Worm (Caenorhabditis elegans) whole organism, young adult: ENCODE measurements around the gene F43C11.16.

Experiments
- B0035.1 ChIP-seq: sonication (generic microtip); optimal IDR thresholded peaks from 2 replicates; lab custom pipeline; 2016; ENCODE audit warnings: missing genetic modification characterization, mild to moderate bottlenecking, missing compliant biosample characterization, missing genotype, missing genetic modification reagents
- F33H1.4 ChIP-seq: fragments of 200-800 bp; sonication (Bioruptor generic); IDR thresholded peaks from 2 replicates; pipeline ENCODE4 v1.3.6; 2022; ENCODE audit warnings: missing genetic modification reagents, missing genetic modification characterization, missing compliant biosample characterization
- F57C9.4 ChIP-seq: sonication (generic microtip); optimal IDR thresholded peaks from 2 replicates; lab custom pipeline; 2017; ENCODE audit warnings: mild to moderate bottlenecking, missing genetic modification characterization, missing compliant biosample characterization
- Y53G8AR.9 ChIP-seq: fragments of 200-800 bp; sonication (Bioruptor generic); conservative IDR thresholded peaks from 2 replicates; pipeline ENCODE4 v1.3.6; 2022; ENCODE audit warnings: missing genetic modification reagents, missing genetic modification characterization, missing compliant biosample characterization
- Y95B8A.8 ChIP-seq: fragments of 200-800 bp; sonication (Bioruptor generic); IDR thresholded peaks from 2 replicates; pipeline ENCODE4 v1.3.6; 2022; ENCODE audit warnings: missing genetic modification reagents, missing genetic modification characterization, missing compliant biosample characterization
- ZK185.1 ChIP-seq: sonication (generic microtip); optimal IDR thresholded peaks from 2 replicates; lab custom pipeline; 2016; ENCODE audit warnings: mild to moderate bottlenecking, missing genetic modification characterization, missing compliant biosample characterization; ENCODE audit not compliant: poor library complexity, severe bottlenecking
- ama-1 ChIP-seq, 3 experiments: fragments of 150-350 bp in 1 of 3; sonication (generic microtip) in 2 of 3; optimal IDR thresholded peaks; 2 replicates each; lab custom pipeline; 2014 to 2018; ENCODE audit warnings: missing biosample characterization in 2 of 3, missing genetic modification characterization in 2 of 3, missing genetic modification reagents in 2 of 3
- attf-3 ChIP-seq: fragments of 200-800 bp; sonication (Bioruptor generic); conservative IDR thresholded peaks from 2 replicates; pipeline ENCODE4 v1.3.6; 2022; ENCODE audit warnings: missing genetic modification reagents, missing genetic modification characterization, missing compliant biosample characterization
- bed-1 ChIP-seq: fragments of 200-800 bp; sonication (Bioruptor generic); IDR thresholded peaks from 2 replicates; pipeline ENCODE4 v1.3.6; 2022; ENCODE audit warnings: missing genetic modification reagents, missing genetic modification characterization, missing compliant biosample characterization
- die-1 ChIP-seq: sonication (generic microtip); optimal IDR thresholded peaks from 2 replicates; lab custom pipeline; 2016; ENCODE audit warnings: missing genotype, mild to moderate bottlenecking, missing genetic modification characterization, missing compliant biosample characterization
- ekl-4 ChIP-seq: fragments of 200-800 bp; sonication (Bioruptor generic); IDR thresholded peaks from 2 replicates; pipeline ENCODE4 v1.3.6; 2022; ENCODE audit warnings: missing genetic modification reagents, missing genetic modification characterization, missing compliant biosample characterization
- ets-4 ChIP-seq: fragments of 200-800 bp; sonication (Bioruptor generic); optimal IDR thresholded peaks from 2 replicates; lab custom pipeline; 2018; ENCODE audit warnings: mild to moderate bottlenecking, missing genetic modification characterization, missing compliant biosample characterization
- gei-17 ChIP-seq: fragments of 200-800 bp; sonication (Bioruptor generic); optimal IDR thresholded peaks from 2 replicates; lab custom pipeline; 2018; ENCODE audit warnings: mild to moderate bottlenecking, missing genetic modification characterization, missing compliant biosample characterization
- hlh-12 ChIP-seq: sonication (generic microtip); optimal IDR thresholded peaks from 2 replicates; lab custom pipeline; 2016; ENCODE audit warnings: missing genetic modification characterization, missing compliant biosample characterization
- hlh-26 ChIP-seq: fragments of 200-800 bp; sonication (Bioruptor generic); conservative IDR thresholded peaks from 2 replicates; pipeline ENCODE4 v1.3.6; 2022; ENCODE audit warnings: missing genetic modification reagents, missing genetic modification characterization, missing compliant biosample characterization
- lin-26 ChIP-seq: fragments of 200-800 bp; sonication (Bioruptor generic); IDR thresholded peaks from 2 replicates; pipeline ENCODE4 v1.3.6; 2022; ENCODE audit warnings: missing genetic modification reagents, missing genetic modification characterization, missing compliant biosample characterization
- lin-35 ChIP-seq, 3 experiments: fragments of 150-350 bp in 2 of 3; sonication (generic microtip) in 1 of 3; optimal IDR thresholded peaks; 2 replicates each; lab custom pipeline; 2014 to 2018; ENCODE audit warnings: missing biosample characterization in 3 of 3, missing genetic modification characterization in 3 of 3, missing genetic modification reagents in 3 of 3
- lsy-27 ChIP-seq: sonication (generic microtip); optimal IDR thresholded peaks from 2 replicates; lab custom pipeline; 2017; ENCODE audit warnings: missing genetic modification characterization, mild to moderate bottlenecking, missing compliant biosample characterization, antibody characterized with exemption, missing genotype, borderline replicate concordance; ENCODE audit not compliant: insufficient read depth
- madf-10 ChIP-seq: sonication (generic microtip); optimal IDR thresholded peaks from 2 replicates; lab custom pipeline; 2016; ENCODE audit warnings: mild to moderate bottlenecking, missing genetic modification characterization, missing compliant biosample characterization
- madf-6 ChIP-seq: fragments of 200-800 bp; sonication (Bioruptor generic); IDR thresholded peaks from 2 replicates; pipeline ENCODE4 v1.3.6; 2022; ENCODE audit warnings: missing genetic modification reagents, missing genetic modification characterization, missing compliant biosample characterization
- nfya-2 ChIP-seq: fragments of 200-800 bp; sonication (Bioruptor generic); IDR thresholded peaks from 2 replicates; pipeline ENCODE4 v1.3.6; 2022; ENCODE audit warnings: missing genetic modification reagents, missing genetic modification characterization, missing compliant biosample characterization
- nfyb-1 ChIP-seq: fragments of 200-800 bp; sonication (Bioruptor generic); IDR thresholded peaks from 2 replicates; pipeline ENCODE4 v1.3.6; 2022; ENCODE audit warnings: missing genetic modification reagents, missing genetic modification characterization, missing compliant biosample characterization
- nhr-179 ChIP-seq: sonication (generic microtip); optimal IDR thresholded peaks from 2 replicates; lab custom pipeline; 2016; ENCODE audit warnings: mild to moderate bottlenecking, missing genetic modification characterization, missing compliant biosample characterization
- nhr-90 ChIP-seq: sonication (generic microtip); optimal IDR thresholded peaks from 2 replicates; lab custom pipeline; 2016; ENCODE audit warnings: missing genotype, mild to moderate bottlenecking, missing genetic modification characterization, missing compliant biosample characterization
- pha-4 ChIP-seq: fragments of 150-350 bp; sonication (generic microtip); optimal IDR thresholded peaks from 2 replicates; lab custom pipeline; 2014; ENCODE audit warnings: missing biosample characterization, missing genetic modification reagents, missing genetic modification characterization
- rcor-1 ChIP-seq: fragments of 200-800 bp; sonication (Bioruptor generic); IDR thresholded peaks from 2 replicates; pipeline ENCODE4 v1.3.6; 2022; ENCODE audit warnings: missing genetic modification reagents, missing genetic modification characterization, missing compliant biosample characterization
- sea-2 ChIP-seq: fragments of 200-800 bp; sonication (Bioruptor generic); IDR thresholded peaks from 2 replicates; pipeline ENCODE4 v1.3.6; 2022; ENCODE audit warnings: missing genetic modification characterization, missing compliant biosample characterization
- tlf-1 ChIP-seq: fragments of 200-800 bp; sonication (Bioruptor generic); optimal IDR thresholded peaks from 2 replicates; lab custom pipeline; 2018; ENCODE audit warnings: mild to moderate bottlenecking, missing genetic modification characterization, missing compliant biosample characterization
- zfh-2 ChIP-seq: fragments of 200-800 bp; sonication (Bioruptor generic); conservative IDR thresholded peaks from 2 replicates; pipeline ENCODE4 v1.3.6; 2022; ENCODE audit warnings: missing genetic modification reagents, missing genetic modification characterization, missing compliant biosample characterization
- zim-3 ChIP-seq: sonication (generic microtip); optimal IDR thresholded peaks from 2 replicates; lab custom pipeline; 2017; ENCODE audit warnings: mild to moderate bottlenecking, missing genetic modification characterization, moderate library complexity, missing compliant biosample characterization
- ztf-25 ChIP-seq: fragments of 200-800 bp; sonication (Bioruptor generic); IDR thresholded peaks from 2 replicates; pipeline ENCODE4 v1.3.6; 2022; ENCODE audit warnings: missing genetic modification reagents, missing genetic modification characterization, missing compliant biosample characterization
- ztf-6 ChIP-seq: fragments of 200-800 bp; sonication (Bioruptor generic); IDR thresholded peaks from 2 replicates; pipeline ENCODE4 v1.3.6; 2022; ENCODE audit warnings: missing genetic modification reagents, missing genetic modification characterization, missing compliant biosample characterization

The F43C11.16 gene

DNA sequence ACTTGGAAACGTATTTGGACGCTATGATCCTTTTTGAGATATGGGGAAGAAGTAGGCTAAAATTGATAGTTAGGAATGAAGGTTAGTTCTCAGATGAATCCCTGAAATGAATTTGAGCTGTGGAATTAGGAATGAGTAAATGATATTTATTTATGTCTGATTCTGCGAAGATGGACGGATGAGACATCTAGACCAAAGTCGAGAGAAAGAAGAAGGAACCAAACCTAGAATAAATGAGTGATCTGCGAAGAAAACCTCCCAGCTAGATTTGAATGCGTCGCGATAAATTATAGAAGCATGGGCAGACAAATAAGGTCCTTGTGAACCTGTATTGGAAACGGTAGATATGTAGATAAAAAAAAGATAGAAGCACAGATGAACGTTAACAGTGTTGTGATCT is at the start of gene F43C11.16:
Gene F43C11.16, minus strand, starts transcription at position 101 of the 400 bp plus-strand sequence.
- TF ChIP-seq F33H1.4 (GFP tag; lab: Robert Waterston, UW) = no peak

DNA sequence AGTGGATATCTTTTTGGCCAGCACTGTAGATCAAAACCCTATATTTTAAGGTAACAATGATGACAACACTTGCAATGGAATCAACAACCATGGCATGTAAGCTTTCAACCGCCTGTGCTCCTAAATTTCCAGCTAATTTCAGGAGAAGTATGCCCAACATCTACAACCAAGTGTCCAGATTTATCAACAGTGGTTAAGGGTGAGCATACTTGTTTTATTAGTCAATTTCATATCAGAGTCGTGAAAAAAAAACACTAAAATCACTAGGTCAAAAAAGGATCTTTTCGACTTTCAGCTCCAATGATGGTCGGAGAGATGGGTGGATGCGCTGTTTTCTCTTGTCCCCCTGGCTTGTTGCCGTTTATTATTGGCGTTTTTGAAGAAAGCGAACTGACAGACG is 44.1 kb upstream of the F43C11.16 start, which contains the start of gene F16G10.1:
Gene F16G10.1, plus strand, starts transcription at position 301 of the 400 bp plus-strand sequence.
- TF ChIP-seq nfyb-1 (no peak), die-1 (no peak), madf-6 (GFP tag; lab: Robert Waterston, UW) (no peak), nfya-2 (GFP tag; lab: Robert Waterston, UW) (no peak)

DNA sequence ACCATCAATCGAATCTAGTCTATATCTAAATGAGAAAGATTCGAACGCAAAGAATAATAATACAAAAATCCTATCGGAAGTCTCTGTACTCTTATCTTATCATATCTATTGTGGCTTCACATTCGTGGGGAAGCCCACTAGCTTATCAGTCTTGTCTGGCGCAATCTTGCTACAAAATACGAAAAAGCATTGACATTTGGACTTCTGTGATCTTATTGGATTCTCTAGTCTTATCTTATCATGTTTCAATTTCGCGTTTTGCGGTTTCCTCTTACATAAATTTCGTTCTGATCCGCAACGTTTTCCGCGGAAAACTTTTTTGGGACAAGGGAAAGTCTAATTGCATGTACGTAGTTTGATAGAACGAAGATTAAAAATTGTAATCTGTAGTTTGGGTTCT is 39.9 kb upstream of the F43C11.16 start:
- no peak for TF ChIP-seq rcor-1 (GFP tag; lab: Robert Waterston, UW)
- TF ChIP-seq ama-1 (optimal IDR thresholded peaks at IDR 0.05; lab: Kevin White, UChicago) = no peak
- TF ChIP-seq ama-1 (GFP tag; optimal IDR thresholded peaks at IDR 0.05; lab: Kevin White, UChicago) = no peak
- TF ChIP-seq Y53G8AR.9 (GFP tag; lab: Robert Waterston, UW) = no peak
- no peak for TF ChIP-seq sea-2 (GFP tag; lab: Robert Waterston, UW)
- no peak for TF ChIP-seq lsy-27 (tag; lab: Kevin White, UChicago)
- no peak for TF ChIP-seq ZK185.1 (tag; lab: Kevin White, UChicago)
- TF ChIP-seq lin-35 (GFP tag; optimal IDR thresholded peaks at IDR 0.05; lab: Kevin White, UChicago) = no peak
- TF ChIP-seq B0035.1 (tag; lab: Kevin White, UChicago) = no peak

DNA sequence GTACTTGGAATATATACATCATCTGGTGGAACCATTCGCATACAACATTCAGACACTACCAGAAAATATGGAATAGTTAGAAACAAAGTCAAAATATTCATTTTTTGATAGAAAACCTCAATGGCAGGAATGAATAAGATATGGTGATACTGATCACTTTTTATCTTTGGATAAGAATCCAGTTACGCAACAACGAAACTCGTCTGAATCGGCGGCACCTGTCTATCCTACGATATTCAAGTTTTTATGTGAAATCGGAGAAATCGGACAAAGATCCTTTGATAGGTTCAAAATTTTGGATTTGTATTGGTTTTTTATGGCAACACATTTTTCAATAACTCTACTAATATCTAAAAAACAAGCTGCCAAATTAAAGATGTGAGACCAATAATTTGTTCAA is 39.0 kb upstream of the F43C11.16 start, which contains the start of gene F16G10.14:
Gene F16G10.14, minus strand, starts transcription at position 101 of the 400 bp plus-strand sequence.
- TF ChIP-seq nhr-179 (tag; lab: Kevin White, UChicago) = no peak
- no peak for TF ChIP-seq gei-17 (GFP tag; lab: Kevin White, UChicago)

DNA sequence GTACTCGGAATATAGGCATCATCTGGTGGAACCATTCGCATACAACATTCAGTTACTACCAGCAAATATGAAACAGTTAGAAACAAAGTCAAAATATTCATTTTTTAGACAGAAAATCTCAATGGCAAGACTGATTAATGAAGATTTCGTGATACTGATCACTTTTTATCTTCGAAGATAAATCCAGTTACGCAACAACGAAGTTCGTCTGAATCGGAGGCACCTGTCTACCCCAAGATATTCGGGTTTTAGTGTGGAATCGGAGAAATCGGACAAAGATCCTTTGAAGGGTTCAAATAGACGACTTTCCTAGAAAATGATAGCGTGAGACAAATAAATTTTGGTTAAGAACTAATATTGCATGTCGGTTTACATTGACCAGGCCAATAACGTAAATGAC is 36.0 kb upstream of the F43C11.16 start, which contains the start of gene F16G10.13:
Gene F16G10.13, minus strand, starts transcription at position 101 of the 400 bp plus-strand sequence.
- TF ChIP-seq lin-26 (GFP tag; lab: Robert Waterston, UW) (no peak), ztf-25 (GFP tag; lab: Robert Waterston, UW) (no peak), F57C9.4 (tag; lab: Kevin White, UChicago) (no peak), nhr-90 (tag; lab: Kevin White, UChicago) (no peak), pha-4 (tag; lab: Kevin White, UChicago) (no peak), ets-4 (GFP tag; lab: Kevin White, UChicago) (no peak), hlh-26 (GFP tag; lab: Robert Waterston, UW) (no peak), rcor-1 (GFP tag; lab: Robert Waterston, UW) (no peak), zfh-2 (GFP tag; lab: Robert Waterston, UW) (no peak), nfyb-1 (no peak)

DNA sequence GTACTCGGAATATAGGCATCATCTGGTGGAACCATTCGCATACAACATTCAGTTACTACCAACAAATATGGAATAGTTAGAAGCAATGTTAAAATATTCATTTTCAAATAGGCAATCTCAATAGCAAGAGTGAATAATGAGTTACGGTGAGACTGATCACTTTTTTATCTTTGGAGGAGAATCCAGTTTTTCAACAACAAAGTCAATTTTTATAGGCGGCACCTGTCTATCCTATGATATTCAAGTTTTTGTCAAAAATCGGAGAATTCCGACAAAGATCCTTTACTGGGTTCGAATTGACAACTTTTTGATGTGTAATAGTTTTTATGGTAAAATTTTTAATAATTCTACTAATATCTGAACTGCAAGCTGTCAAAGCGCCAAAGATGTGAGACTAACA is 34.0 kb upstream of the F43C11.16 start, which contains the start of gene F16G10.11:
Gene F16G10.11, minus strand, starts transcription at position 101 of the 400 bp plus-strand sequence.
- no peak for TF ChIP-seq zim-3 (tag; lab: Kevin White, UChicago)

DNA sequence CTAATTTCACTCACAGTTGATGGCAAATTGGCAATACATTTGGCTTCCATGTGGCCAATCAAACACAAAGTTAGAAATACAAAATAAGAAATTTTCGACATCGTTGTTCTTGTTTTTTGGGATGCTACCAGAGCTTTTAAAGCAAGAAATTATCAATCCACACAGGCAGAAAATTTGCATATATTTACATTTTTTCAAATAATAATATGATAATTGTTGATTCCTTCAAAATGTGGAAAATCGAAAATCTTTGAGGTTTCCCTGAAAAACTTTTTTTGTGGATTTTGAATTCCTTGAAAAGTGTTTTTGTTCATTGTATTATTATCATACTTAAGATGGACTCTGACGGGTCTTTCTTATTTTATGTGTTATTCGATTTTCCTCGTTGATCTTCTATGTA is 31.0 kb upstream of the F43C11.16 start, which contains the start of gene F16G10.10:
Gene F16G10.10, minus strand, starts transcription at position 101 of the 400 bp plus-strand sequence.
- TF ChIP-seq rcor-1 (GFP tag; lab: Robert Waterston, UW) (no peak), attf-3 (GFP tag; lab: Robert Waterston, UW) (no peak), hlh-26 (GFP tag; lab: Robert Waterston, UW) (no peak), ekl-4 (GFP tag; lab: Robert Waterston, UW) (no peak), bed-1 (no peak), lin-26 (GFP tag; lab: Robert Waterston, UW) (no peak), ztf-6 (GFP tag; lab: Robert Waterston, UW) (no peak), Y95B8A.8 (GFP tag; lab: Robert Waterston, UW) (no peak), hlh-12 (tag; lab: Kevin White, UChicago) (no peak), madf-10 (no peak), tlf-1 (GFP tag; lab: Kevin White, UChicago) (no peak)
